Worm (Caenorhabditis elegans) whole organism, midembryonic: ENCODE measurements around the gene gcy-6.

Source experiments
- T22C8.4 ChIP-seq: fragments of 200-800 bp; sonication (Bioruptor generic); IDR thresholded peaks from 2 replicates; pipeline ENCODE4 v1.3.6; 2022; ENCODE audit warnings: missing genetic modification characterization, missing compliant biosample characterization
- cog-1 ChIP-seq: sonication (generic microtip); optimal IDR thresholded peaks from 2 replicates; lab custom pipeline; 2016; ENCODE audit warnings: missing genetic modification characterization, missing compliant biosample characterization
- flt-1 ChIP-seq: fragments of 200-800 bp; sonication (Bioruptor generic); IDR thresholded peaks from 2 replicates; pipeline ENCODE4 v1.3.6; 2022; ENCODE audit warnings: missing genetic modification characterization, missing compliant biosample characterization
- ref-1 ChIP-seq: fragments of 200-800 bp; sonication (Bioruptor generic); conservative IDR thresholded peaks from 2 replicates; pipeline ENCODE4 v1.3.6; 2022; ENCODE audit warnings: missing genetic modification reagents, missing genetic modification characterization, missing compliant biosample characterization
- ztf-29 ChIP-seq: fragments of 200-800 bp; sonication (Bioruptor generic); IDR thresholded peaks from 2 replicates; pipeline ENCODE4 v1.3.6; 2022; ENCODE audit warnings: missing genetic modification reagents, missing genetic modification characterization, missing compliant biosample characterization

ce11 chrV:10332012-10332411 lies 18.2 kb upstream of the gcy-6 start, which contains the start of gene crm-1:
- TF ChIP-seq T22C8.4 (GFP tag; lab: Robert Waterston, UW) (no peak), ref-1 (GFP tag; lab: Robert Waterston, UW) (no peak), flt-1 (GFP tag; lab: Robert Waterston, UW) (no peak), cog-1 (tag; lab: Kevin White, UChicago) (no peak), ztf-29 (no peak)
